Worm (Caenorhabditis elegans) whole organism, young adult: ENCODE data around the gene apt-9.

Experiments used
- C17E4.6 ChIP-seq: fragments of 200-800 bp; sonication (Bioruptor generic); IDR thresholded peaks from 2 replicates; pipeline ENCODE4 v1.3.6; 2022; ENCODE audit warnings: missing genetic modification reagents, missing genetic modification characterization, missing compliant biosample characterization
- F33H1.4 ChIP-seq: fragments of 200-800 bp; sonication (Bioruptor generic); IDR thresholded peaks from 2 replicates; pipeline ENCODE4 v1.3.6; 2022; ENCODE audit warnings: missing genetic modification reagents, missing genetic modification characterization, missing compliant biosample characterization
- F37B4.10 ChIP-seq: fragments of 200-800 bp; sonication (Bioruptor generic); IDR thresholded peaks from 2 replicates; pipeline ENCODE4 v1.3.6; 2022; ENCODE audit warnings: missing genetic modification characterization, missing compliant biosample characterization
- F52B5.7 ChIP-seq: sonication (generic microtip); optimal IDR thresholded peaks from 2 replicates; lab custom pipeline; 2016; ENCODE audit warnings: mild to moderate bottlenecking, missing genetic modification characterization, missing compliant biosample characterization
- F57C9.4 ChIP-seq: sonication (generic microtip); optimal IDR thresholded peaks from 2 replicates; lab custom pipeline; 2017; ENCODE audit warnings: mild to moderate bottlenecking, missing genetic modification characterization, missing compliant biosample characterization
- Y53G8AR.9 ChIP-seq: fragments of 200-800 bp; sonication (Bioruptor generic); conservative IDR thresholded peaks from 2 replicates; pipeline ENCODE4 v1.3.6; 2022; ENCODE audit warnings: missing genetic modification reagents, missing genetic modification characterization, missing compliant biosample characterization
- Y56A3A.18 ChIP-seq: fragments of 200-800 bp; sonication (Bioruptor generic); IDR thresholded peaks from 2 replicates; pipeline ENCODE4 v1.3.6; 2022; ENCODE audit warnings: missing genetic modification reagents, missing genetic modification characterization, missing compliant biosample characterization
- attf-5 ChIP-seq: fragments of 200-800 bp; sonication (Bioruptor generic); optimal IDR thresholded peaks from 2 replicates; lab custom pipeline; 2018; ENCODE audit warnings: mild to moderate bottlenecking, missing genetic modification characterization, missing compliant biosample characterization
- ccch-3 ChIP-seq: fragments of 200-800 bp; sonication (Bioruptor generic); optimal IDR thresholded peaks from 2 replicates; lab custom pipeline; 2018; ENCODE audit warnings: mild to moderate bottlenecking, missing genetic modification characterization, missing compliant biosample characterization
- cebp-1 ChIP-seq, 2 experiments: fragments of 200-800 bp in 1 of 2; sonication (Bioruptor generic) in 1 of 2; sonication (generic microtip) in 1 of 2; IDR thresholded peaks in 1 of 2; optimal IDR thresholded peaks in 1 of 2; 2 replicates each; pipeline versions ENCODE4 v1.3.6 to Lab custom; 2017 to 2022; ENCODE audit warnings: missing compliant biosample characterization in 2 of 2, missing genetic modification characterization in 2 of 2, mild to moderate bottlenecking in 1 of 2, missing genetic modification reagents in 1 of 2, moderate library complexity in 1 of 2
- ceh-100 ChIP-seq: fragments of 200-800 bp; sonication (Bioruptor generic); IDR thresholded peaks from 2 replicates; pipeline ENCODE4 v1.3.6; 2022; ENCODE audit warnings: missing genetic modification reagents, missing genetic modification characterization, missing compliant biosample characterization
- ceh-27 ChIP-seq: fragments of 200-800 bp; sonication (Bioruptor generic); optimal IDR thresholded peaks from 2 replicates; lab custom pipeline; 2018; ENCODE audit warnings: mild to moderate bottlenecking, missing genetic modification characterization, moderate library complexity, missing compliant biosample characterization
- ceh-40 ChIP-seq: fragments of 200-800 bp; sonication (Bioruptor generic); IDR thresholded peaks from 2 replicates; pipeline ENCODE4 v1.3.6; 2022; ENCODE audit warnings: missing genetic modification characterization, missing compliant biosample characterization
- ceh-91 ChIP-seq: fragments of 200-800 bp; sonication (Bioruptor generic); IDR thresholded peaks from 2 replicates; pipeline ENCODE4 v1.3.6; 2022; ENCODE audit warnings: missing genetic modification reagents, missing genetic modification characterization, missing compliant biosample characterization
- dox-1 ChIP-seq: fragments of 200-800 bp; sonication (Bioruptor generic); IDR thresholded peaks from 2 replicates; pipeline ENCODE4 v1.3.6; 2022; ENCODE audit warnings: missing genetic modification reagents, missing genetic modification characterization, missing compliant biosample characterization
- efl-1 ChIP-seq: fragments of 150-350 bp; optimal IDR thresholded peaks from 2 replicates; lab custom pipeline; 2014; ENCODE audit warnings: missing biosample characterization, missing genetic modification reagents, missing genetic modification characterization
- egl-18 ChIP-seq: fragments of 200-800 bp; sonication (Bioruptor generic); IDR thresholded peaks from 2 replicates; pipeline ENCODE4 v1.3.6; 2022; ENCODE audit warnings: missing genetic modification reagents, missing genetic modification characterization, missing compliant biosample characterization
- egl-44 ChIP-seq: fragments of 200-800 bp; sonication (Bioruptor generic); IDR thresholded peaks from 2 replicates; pipeline ENCODE4 v1.3.6; 2022; ENCODE audit warnings: missing genetic modification reagents, missing genetic modification characterization, missing compliant biosample characterization
- gei-17 ChIP-seq: fragments of 200-800 bp; sonication (Bioruptor generic); optimal IDR thresholded peaks from 2 replicates; lab custom pipeline; 2018; ENCODE audit warnings: mild to moderate bottlenecking, missing genetic modification characterization, missing compliant biosample characterization
- hlh-12 ChIP-seq: sonication (generic microtip); optimal IDR thresholded peaks from 2 replicates; lab custom pipeline; 2016; ENCODE audit warnings: missing genetic modification characterization, missing compliant biosample characterization
- hmg-20 ChIP-seq: fragments of 200-800 bp; sonication (Bioruptor generic); IDR thresholded peaks from 2 replicates; pipeline ENCODE4 v1.3.6; 2022; ENCODE audit warnings: missing genetic modification reagents, missing genetic modification characterization, missing compliant biosample characterization
- lag-1 ChIP-seq: fragments of 200-800 bp; sonication (Bioruptor generic); IDR thresholded peaks from 2 replicates; pipeline ENCODE4 v1.3.6; 2022; ENCODE audit warnings: missing genetic modification reagents, missing genetic modification characterization, missing compliant biosample characterization
- let-607 ChIP-seq, 2 experiments: fragments of 200-800 bp in 1 of 2; sonication (Bioruptor generic) in 1 of 2; sonication (generic microtip) in 1 of 2; optimal IDR thresholded peaks; 2 replicates each; lab custom pipeline; 2016 to 2018; ENCODE audit warnings: mild to moderate bottlenecking in 2 of 2, missing compliant biosample characterization in 2 of 2, missing genetic modification characterization in 2 of 2, moderate library complexity in 2 of 2, missing genotype in 1 of 2
- lin-26 ChIP-seq: fragments of 200-800 bp; sonication (Bioruptor generic); IDR thresholded peaks from 2 replicates; pipeline ENCODE4 v1.3.6; 2022; ENCODE audit warnings: missing genetic modification reagents, missing genetic modification characterization, missing compliant biosample characterization
- lin-35 ChIP-seq, 3 experiments: fragments of 150-350 bp in 2 of 3; sonication (generic microtip) in 1 of 3; optimal IDR thresholded peaks; 2 replicates each; lab custom pipeline; 2014 to 2018; ENCODE audit warnings: missing biosample characterization in 3 of 3, missing genetic modification characterization in 3 of 3, missing genetic modification reagents in 3 of 3
- lin-40 ChIP-seq: sonication (generic microtip); optimal IDR thresholded peaks from 2 replicates; lab custom pipeline; 2016; ENCODE audit warnings: missing genetic modification characterization, mild to moderate bottlenecking, missing compliant biosample characterization, missing genotype, missing genetic modification reagents
- madf-3 ChIP-seq: fragments of 200-800 bp; sonication (Bioruptor generic); IDR thresholded peaks from 2 replicates; pipeline ENCODE4 v1.3.6; 2022; ENCODE audit warnings: missing genetic modification reagents, missing genetic modification characterization, missing compliant biosample characterization
- madf-6 ChIP-seq: fragments of 200-800 bp; sonication (Bioruptor generic); IDR thresholded peaks from 2 replicates; pipeline ENCODE4 v1.3.6; 2022; ENCODE audit warnings: missing genetic modification reagents, missing genetic modification characterization, missing compliant biosample characterization
- madf-8 ChIP-seq: fragments of 200-800 bp; sonication (Bioruptor generic); conservative IDR thresholded peaks from 2 replicates; pipeline ENCODE4 v1.3.6; 2022; ENCODE audit warnings: missing genetic modification reagents, missing genetic modification characterization, missing compliant biosample characterization
- mcd-1 ChIP-seq: fragments of 200-800 bp; sonication (Bioruptor generic); IDR thresholded peaks from 2 replicates; pipeline ENCODE4 v1.3.6; 2022; ENCODE audit warnings: missing genetic modification reagents, missing genetic modification characterization, missing compliant biosample characterization
- mel-28 ChIP-seq: sonication (generic microtip); optimal IDR thresholded peaks from 2 replicates; lab custom pipeline; 2016; ENCODE audit warnings: borderline replicate concordance, mild to moderate bottlenecking, missing genetic modification characterization, missing compliant biosample characterization
- mxl-1 ChIP-seq: sonication (generic microtip); optimal IDR thresholded peaks from 2 replicates; lab custom pipeline; 2016; ENCODE audit warnings: missing genetic modification characterization, missing compliant biosample characterization
- nfya-1 ChIP-seq: sonication (generic microtip); optimal IDR thresholded peaks from 2 replicates; lab custom pipeline; 2017; ENCODE audit warnings: antibody characterized with exemption, missing compliant biosample characterization, missing genetic modification characterization, borderline replicate concordance; ENCODE audit not compliant: insufficient read depth
- rcor-1 ChIP-seq: fragments of 200-800 bp; sonication (Bioruptor generic); IDR thresholded peaks from 2 replicates; pipeline ENCODE4 v1.3.6; 2022; ENCODE audit warnings: missing genetic modification reagents, missing genetic modification characterization, missing compliant biosample characterization
- repo-1 ChIP-seq: sonication (generic microtip); optimal IDR thresholded peaks from 2 replicates; lab custom pipeline; 2017; ENCODE audit warnings: mild to moderate bottlenecking, missing genetic modification characterization, missing compliant biosample characterization
- sdz-38 ChIP-seq: sonication (generic microtip); optimal IDR thresholded peaks from 2 replicates; lab custom pipeline; 2016; ENCODE audit warnings: missing genotype, missing genetic modification characterization, missing compliant biosample characterization
- sea-2 ChIP-seq: fragments of 200-800 bp; sonication (Bioruptor generic); IDR thresholded peaks from 2 replicates; pipeline ENCODE4 v1.3.6; 2022; ENCODE audit warnings: missing genetic modification characterization, missing compliant biosample characterization
- tbp1 ChIP-seq: fragments of 200-800 bp; sonication (Bioruptor generic); optimal IDR thresholded peaks from 2 replicates; lab custom pipeline; 2018; ENCODE audit warnings: mild to moderate bottlenecking, missing genetic modification characterization, missing compliant biosample characterization
- tbx-9 ChIP-seq: sonication (generic microtip); optimal IDR thresholded peaks from 2 replicates; lab custom pipeline; 2016; ENCODE audit warnings: borderline replicate concordance, missing genetic modification characterization, inconsistent platforms, missing compliant biosample characterization
- unc-62 ChIP-seq: fragments of 150-350 bp; optimal IDR thresholded peaks from 2 replicates; lab custom pipeline; 2014; ENCODE audit warnings: missing biosample characterization, missing genetic modification reagents, missing genetic modification characterization
- xnd-1 ChIP-seq: sonication (generic microtip); optimal IDR thresholded peaks from 2 replicates; lab custom pipeline; 2016; ENCODE audit warnings: missing genotype, missing genetic modification reagents, missing genetic modification characterization, missing compliant biosample characterization
- ztf-18 ChIP-seq: sonication (generic microtip); optimal IDR thresholded peaks from 2 replicates; lab custom pipeline; 2016; ENCODE audit warnings: missing genotype, mild to moderate bottlenecking, missing genetic modification characterization, missing compliant biosample characterization
- ztf-22 ChIP-seq: fragments of 200-800 bp; sonication (Bioruptor generic); optimal IDR thresholded peaks from 2 replicates; lab custom pipeline; 2018; ENCODE audit warnings: mild to moderate bottlenecking, missing genetic modification characterization, moderate library complexity, missing compliant biosample characterization
- ztf-25 ChIP-seq: fragments of 200-800 bp; sonication (Bioruptor generic); IDR thresholded peaks from 2 replicates; pipeline ENCODE4 v1.3.6; 2022; ENCODE audit warnings: missing genetic modification reagents, missing genetic modification characterization, missing compliant biosample characterization
- ztf-3 ChIP-seq: fragments of 200-800 bp; sonication (Bioruptor generic); optimal IDR thresholded peaks from 2 replicates; lab custom pipeline; 2018; ENCODE audit warnings: mild to moderate bottlenecking, missing genetic modification characterization, missing compliant biosample characterization

apt-9 gene

ce11 chrX:11093985-11094593 is 25.8 kb downstream of the apt-9 start (continued):
- TF ChIP-seq let-607 (tag; optimal IDR thresholded peaks at IDR 0.05; lab: Kevin White, UChicago) (peak; percentile 61 to 96), madf-3 (GFP tag; lab: Robert Waterston, UW) (peak; percentile 86; the same call in 1 of the 2 replicates), repo-1 (tag; lab: Kevin White, UChicago) (peak; percentile 100), egl-18 (GFP tag; lab: Robert Waterston, UW) (peak; percentile 98), tbx-9 (tag; lab: Kevin White, UChicago) (peak; percentile 55), F57C9.4 (tag; lab: Kevin White, UChicago) (peak; percentile 89), lin-26 (GFP tag; lab: Robert Waterston, UW) (peak; percentile 89), xnd-1 (tag; lab: Kevin White, UChicago) (no peak), ceh-27 (GFP tag; lab: Kevin White, UChicago) (peak; percentile 100), nfya-1 (tag; lab: Kevin White, UChicago) (no peak), ceh-100 (GFP tag; lab: Robert Waterston, UW) (peak; percentile 79), gei-17 (peak; percentile 99), madf-8 (GFP tag; lab: Robert Waterston, UW) (no peak), dox-1 (GFP tag; lab: Robert Waterston, UW) (peak; percentile 99), F52B5.7 (peak; percentile 99), rcor-1 (GFP tag; lab: Robert Waterston, UW) (peak; percentile 98), F33H1.4 (GFP tag; lab: Robert Waterston, UW) (peak; percentile 53)

ce11 chrX:11095480-11095879 is 27.2 kb downstream of the apt-9 start:
- TF ChIP-seq attf-5 (GFP tag; lab: Kevin White, UChicago) = peak; percentile 63
- peak; percentile 75; the same call in 1 of the 2 replicates for TF ChIP-seq Y53G8AR.9 (GFP tag; lab: Robert Waterston, UW)
- TF ChIP-seq egl-44 (GFP tag; lab: Robert Waterston, UW) = 0 out of 2 replicates have a peak, but pooled peaks have one; percentile 55
- TF ChIP-seq lin-35 (GFP tag; optimal IDR thresholded peaks at IDR 0.05; lab: Kevin White, UChicago) = peak in 1 of 3 experiments; percentile 75
- TF ChIP-seq ztf-25 = peak; percentile 88; the same call in 1 of the 2 replicates
- no peak for TF ChIP-seq sea-2 (GFP tag; lab: Robert Waterston, UW)
- TF ChIP-seq lag-1 = no peak
- TF ChIP-seq tbx-9 (tag; lab: Kevin White, UChicago) = peak; percentile 18
- TF ChIP-seq unc-62 = no peak
- TF ChIP-seq ceh-40 (GFP tag; lab: Robert Waterston, UW) = no peak
- TF ChIP-seq F37B4.10 (GFP tag; lab: Robert Waterston, UW) = no peak
- TF ChIP-seq hmg-20 (GFP tag; lab: Robert Waterston, UW) = peak; percentile 88
- TF ChIP-seq ceh-100 (GFP tag; lab: Robert Waterston, UW) = peak; percentile 73
- no peak for TF ChIP-seq hlh-12 (tag; lab: Kevin White, UChicago)
- peak; percentile 95 for TF ChIP-seq Y56A3A.18 (GFP tag; lab: Robert Waterston, UW)
- TF ChIP-seq ztf-3 (GFP tag; lab: Kevin White, UChicago) = peak; percentile 12
- no peak for TF ChIP-seq efl-1 (GFP tag; lab: Kevin White, UChicago)
- TF ChIP-seq mel-28 (tag; lab: Kevin White, UChicago) = peak; percentile 71
- TF ChIP-seq ztf-18 = peak; percentile 36
- TF ChIP-seq C17E4.6 (GFP tag; lab: Robert Waterston, UW) = peak; percentile 64; the same call in 1 of the 2 replicates
- no peak for TF ChIP-seq madf-8 (GFP tag; lab: Robert Waterston, UW)
- TF ChIP-seq sdz-38 (tag; lab: Kevin White, UChicago) = no peak
- peak; percentile 83 for TF ChIP-seq lin-26 (GFP tag; lab: Robert Waterston, UW)
- no peak for TF ChIP-seq madf-6 (GFP tag; lab: Robert Waterston, UW)
- peak; percentile 51; the same call in 1 of the 2 replicates for TF ChIP-seq cebp-1 (GFP tag; IDR thresholded peaks at IDR 0.05; lab: Robert Waterston, UW)
- TF ChIP-seq cebp-1 (tag; optimal IDR thresholded peaks at IDR 0.05; lab: Kevin White, UChicago) = peak; percentile 83
- peak; percentile 93 for TF ChIP-seq tbp1
- TF ChIP-seq ztf-22 (GFP tag; lab: Kevin White, UChicago) = peak; percentile 62
- TF ChIP-seq ccch-3 (GFP tag; lab: Kevin White, UChicago) = peak; percentile 15
- TF ChIP-seq lin-40 (tag; lab: Kevin White, UChicago) = peak; percentile 96
- peak; percentile 78 for TF ChIP-seq mxl-1 (tag; lab: Kevin White, UChicago)
- peak; percentile 79 for TF ChIP-seq mcd-1
- peak; percentile 25; the same call in 1 of the 2 replicates for TF ChIP-seq ceh-91 (GFP tag; lab: Robert Waterston, UW)
